Fruit fly (Drosophila melanogaster): ENCODE measurements around the gene Dim1.

DNA sequence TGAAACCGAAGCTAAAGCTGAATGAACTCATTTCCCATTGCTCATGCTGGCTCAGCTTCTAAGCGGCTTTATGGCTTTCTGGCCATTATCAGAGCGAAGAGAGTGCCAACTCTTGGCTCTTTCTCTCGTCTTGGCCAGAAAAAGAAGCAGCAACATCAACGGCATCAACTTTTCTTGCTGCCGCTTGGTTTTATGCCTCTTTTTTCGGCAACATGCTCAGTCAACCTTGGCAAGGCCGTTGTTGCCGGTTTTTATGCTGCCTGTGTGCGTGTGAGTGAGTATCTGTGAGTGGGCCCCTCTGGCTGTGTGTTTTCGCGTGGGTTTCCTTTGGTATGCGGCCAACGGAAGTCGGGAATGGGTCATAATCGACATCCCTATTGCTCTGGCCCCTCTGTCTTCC is 32.5 kb upstream of the Dim1 start:
- no peak for TF ChIP-seq fd96Ca (GFP tag; IDR thresholded peaks at IDR 0.05)
- TF ChIP-seq CG10348 (GFP tag; IDR thresholded peaks at IDR 0.05) = no peak
- no peak for TF ChIP-seq CG12605 (GFP tag; IDR thresholded peaks at IDR 0.05)
- TF ChIP-seq CG13204 (GFP tag; optimal IDR thresholded peaks at IDR 0.05) = no peak
- no peak for TF ChIP-seq D1 (tag; optimal IDR thresholded peaks at IDR 0.05)
- no peak; the same call in 1 of the 2 replicates for TF ChIP-seq Ets98B (GFP tag; IDR thresholded peaks at IDR 0.05)
- TF ChIP-seq Pif1B (GFP tag; optimal IDR thresholded peaks at IDR 0.05) = no peak
- TF ChIP-seq rn (GFP tag; IDR thresholded peaks at IDR 0.05) = no peak
